Worm (Caenorhabditis elegans) whole organism, L4/young adult: Measurements from ENCODE around the gene nas-28.
A peak's percentile ranks its signal among the peaks of the same experiment; 100 is the strongest.

Source experiments
- W03F9.2 ChIP-seq: fragments of 150-350 bp; optimal IDR thresholded peaks from 2 replicates; lab custom pipeline; 2014; ENCODE audit warnings: missing biosample characterization, missing genetic modification characterization
- dao-5 ChIP-seq: sonication (generic microtip); optimal IDR thresholded peaks from 2 replicates; lab custom pipeline; 2016; ENCODE audit warnings: missing genotype, missing genetic modification characterization, moderate library complexity, missing compliant biosample characterization
- him-1 ChIP-seq: sonication (generic microtip); optimal IDR thresholded peaks from 2 replicates; lab custom pipeline; 2016; ENCODE audit warnings: missing genotype, missing genetic modification reagents, missing genetic modification characterization, missing compliant biosample characterization

Gene nas-28

DNA sequence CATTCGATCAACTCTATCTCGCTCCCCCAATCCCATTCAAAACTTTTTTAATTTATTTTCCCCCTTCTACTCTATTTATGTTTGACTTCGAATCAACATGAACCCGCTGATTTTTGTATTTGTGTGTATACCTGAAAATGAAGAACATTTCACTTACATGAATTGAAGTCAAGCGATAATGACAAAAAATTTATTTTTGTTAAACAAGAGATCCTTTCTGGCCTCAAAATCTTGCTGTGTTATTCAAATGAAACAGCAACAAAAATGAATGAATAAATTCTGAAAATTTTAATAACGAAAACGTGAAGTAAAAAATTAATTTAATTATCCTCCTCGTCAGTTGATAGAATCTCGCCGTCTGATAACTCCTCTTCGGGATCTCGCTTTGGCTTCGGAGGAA lies 19.4 kb upstream of the nas-28 start:
- TF ChIP-seq W03F9.2 (tag; lab: Kevin White, UChicago) (no peak), dao-5 (tag; lab: Kevin White, UChicago) (no peak), him-1 (tag; lab: Kevin White, UChicago) (no peak)

DNA sequence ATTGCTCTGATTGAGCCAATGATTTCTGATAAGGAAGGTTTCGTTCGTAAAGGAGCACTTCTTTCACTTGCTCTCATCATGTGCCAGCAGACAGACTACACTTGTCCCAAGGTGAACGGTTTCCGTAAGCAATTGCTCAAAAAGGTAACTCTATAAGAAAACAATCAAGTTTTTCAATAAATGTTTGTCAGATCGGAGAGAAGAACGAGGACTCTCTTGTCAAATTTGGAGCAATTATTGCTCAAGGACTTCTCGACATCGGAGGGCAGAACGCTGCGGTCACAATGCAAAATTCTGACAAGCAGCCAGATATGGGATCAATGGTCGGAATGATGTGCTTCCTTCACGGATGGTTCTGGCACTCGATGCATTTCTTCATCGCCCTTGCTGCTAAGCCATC lies 18.3 kb upstream of the nas-28 start:
- no peak for TF ChIP-seq him-1 (tag; lab: Kevin White, UChicago)
- no peak for TF ChIP-seq dao-5 (tag; lab: Kevin White, UChicago)
- TF ChIP-seq W03F9.2 (tag; lab: Kevin White, UChicago), result no peak

DNA sequence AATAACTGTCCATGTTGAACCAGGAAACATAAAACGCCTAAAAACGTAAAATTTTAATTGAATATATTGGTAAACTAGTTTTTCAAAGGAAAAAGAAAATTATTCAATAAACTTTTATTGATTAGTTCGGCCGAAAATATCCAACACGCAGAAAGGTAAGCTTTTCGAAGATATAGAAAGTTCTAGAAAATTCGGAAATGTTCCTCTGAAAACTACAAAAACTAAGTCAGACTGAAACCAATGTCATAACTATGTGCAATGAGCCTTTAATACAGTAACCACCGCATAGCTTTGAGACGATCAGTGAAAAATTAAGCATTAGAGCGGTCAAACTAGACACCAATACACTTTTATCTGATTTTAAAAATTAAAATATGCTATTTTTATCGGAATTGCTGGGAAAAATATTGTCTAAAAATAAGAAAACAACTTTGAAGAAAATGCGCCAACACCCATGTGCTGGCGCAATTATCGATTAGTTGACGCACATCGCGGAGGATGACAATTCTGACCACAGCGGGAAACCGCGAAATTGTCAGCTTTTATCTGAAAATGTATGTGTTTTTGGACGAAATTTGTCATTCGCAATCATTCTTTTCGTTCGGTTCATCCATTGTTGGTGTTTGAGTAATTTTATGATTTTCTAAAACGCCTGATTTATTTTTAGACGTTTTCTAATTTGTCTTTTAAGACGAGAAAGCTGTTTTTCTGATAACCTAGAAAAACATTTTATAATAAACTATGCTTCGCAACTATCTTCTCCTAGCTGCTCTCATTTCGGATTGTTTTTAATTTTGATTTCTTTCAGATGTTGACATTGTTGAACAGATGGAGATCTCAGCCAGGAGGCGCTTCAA lies 15.6 kb upstream of the nas-28 start, which contains the start of the genes C23G10.7 and rpn-2:
Gene C23G10.7, minus strand, starts transcription at position 37 of the 857 bp plus-strand sequence.
Gene rpn-2, plus strand, starts transcription at position 807 of the 857 bp plus-strand sequence.
- TF ChIP-seq W03F9.2 (tag; lab: Kevin White, UChicago), result peak; percentile 78
- TF ChIP-seq him-1 (tag; lab: Kevin White, UChicago), result no peak
- no peak for TF ChIP-seq dao-5 (tag; lab: Kevin White, UChicago)

DNA sequence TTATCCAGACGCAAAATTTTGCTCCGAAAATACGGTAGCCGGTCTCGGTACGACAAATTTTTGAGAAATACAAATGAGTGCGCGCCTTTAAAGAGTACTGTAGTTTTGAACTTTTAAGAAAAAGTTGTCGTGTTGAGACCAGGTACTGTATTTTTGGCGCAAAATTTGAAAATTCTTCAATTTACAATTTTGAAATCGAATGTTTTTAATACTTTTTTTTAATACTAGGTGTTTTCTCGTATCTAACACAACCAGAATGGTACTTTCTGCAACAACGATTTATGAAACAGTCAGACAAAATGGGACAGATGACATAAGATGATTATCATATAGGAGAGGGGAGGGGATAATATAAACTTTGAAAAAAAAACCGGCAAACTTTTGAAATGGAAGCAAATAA lies 12.7 kb upstream of the nas-28 start:
- TF ChIP-seq dao-5 (tag; lab: Kevin White, UChicago), result no peak
- TF ChIP-seq him-1 (tag; lab: Kevin White, UChicago), result no peak

DNA sequence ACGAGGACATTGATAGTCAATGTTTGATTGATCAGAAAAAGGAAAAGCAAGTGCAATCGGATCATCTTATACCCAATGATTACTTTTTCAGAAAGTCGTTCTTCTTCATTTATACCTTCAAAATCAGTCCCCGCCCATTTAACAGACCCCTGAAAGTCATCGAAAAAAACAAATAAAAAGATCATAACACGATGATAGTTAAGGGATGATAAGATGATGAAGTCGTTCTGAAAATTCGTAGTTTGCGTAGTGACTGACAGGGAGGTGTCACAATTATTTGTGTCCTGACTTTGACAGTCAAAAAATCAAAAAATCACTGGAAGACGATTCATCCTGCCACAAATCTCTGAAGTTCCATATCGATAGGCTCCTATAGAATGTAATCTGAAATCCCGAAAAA lies 11.5 kb upstream of the nas-28 start, which contains the start of gene ugt-66:
Gene ugt-66, minus strand, starts transcription at position 101 of the 400 bp plus-strand sequence.
- no peak for TF ChIP-seq him-1 (tag; lab: Kevin White, UChicago)
- no peak for TF ChIP-seq W03F9.2 (tag; lab: Kevin White, UChicago)
- no peak for TF ChIP-seq dao-5 (tag; lab: Kevin White, UChicago)

DNA sequence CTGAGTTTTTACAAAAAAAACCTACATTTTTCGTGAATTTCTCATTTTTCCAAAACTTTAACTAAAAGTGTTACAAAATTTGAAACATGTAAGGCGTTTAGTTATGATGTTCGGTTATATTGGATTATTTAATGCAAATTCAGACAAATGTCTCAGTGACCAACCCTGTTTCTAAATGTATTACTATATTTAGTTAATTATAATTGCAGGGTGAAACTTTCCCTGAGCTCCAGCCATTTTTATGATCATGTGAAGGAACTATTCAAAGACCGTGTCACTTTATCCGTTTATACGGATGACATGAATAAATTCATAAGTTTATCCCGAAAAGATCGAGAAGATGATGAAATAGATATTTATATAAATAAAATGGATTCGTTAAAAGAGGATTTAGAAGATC lies 7.8 kb upstream of the nas-28 start, which contains the start of gene C23G10.5:
Gene C23G10.5, plus strand, starts transcription at position 301 of the 400 bp plus-strand sequence.
- TF ChIP-seq him-1 (tag; lab: Kevin White, UChicago) (no peak), dao-5 (tag; lab: Kevin White, UChicago) (no peak), W03F9.2 (tag; lab: Kevin White, UChicago) (no peak)

DNA sequence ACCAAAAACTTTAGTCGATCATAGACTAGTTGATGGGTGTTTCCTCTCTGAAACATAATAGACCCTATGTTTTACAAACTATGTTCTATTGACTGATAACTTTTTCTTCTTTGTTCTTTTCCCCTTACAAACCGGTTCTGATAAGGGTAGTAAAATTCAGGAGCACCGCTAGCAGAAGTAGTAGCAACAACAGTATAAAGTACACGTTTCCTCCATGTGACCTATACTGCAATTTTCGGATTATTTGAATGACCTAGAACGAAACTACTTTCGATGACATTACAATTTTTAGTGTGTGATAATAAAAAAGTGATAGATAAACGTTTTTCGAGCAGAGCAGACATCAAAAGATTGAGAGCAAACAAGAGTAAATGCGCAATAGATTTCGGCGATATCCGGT lies 2.7 kb downstream of the nas-28 start:
- no peak for TF ChIP-seq W03F9.2 (tag; lab: Kevin White, UChicago)
- TF ChIP-seq him-1 (tag; lab: Kevin White, UChicago), result no peak
- no peak for TF ChIP-seq dao-5 (tag; lab: Kevin White, UChicago)

DNA sequence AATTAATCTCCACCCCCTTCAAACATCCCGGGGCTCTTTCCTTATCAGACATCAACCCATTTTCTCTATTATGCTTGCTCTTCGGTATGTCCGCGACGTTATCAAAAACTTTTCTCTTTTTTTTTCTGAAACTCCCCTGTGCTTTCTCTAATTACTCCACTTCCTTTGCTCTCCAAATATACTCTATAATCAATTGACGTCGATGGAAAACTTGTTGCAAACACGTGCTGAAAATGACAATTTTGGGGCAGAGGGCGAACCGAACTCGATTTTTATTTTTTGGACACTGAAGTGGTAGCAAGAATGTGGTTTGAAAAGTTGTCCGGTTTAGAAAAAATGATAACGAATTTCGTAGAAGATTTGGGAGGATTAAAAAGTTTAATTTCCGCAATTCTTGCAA lies 4.0 kb downstream of the nas-28 start:
- no peak for TF ChIP-seq dao-5 (tag; lab: Kevin White, UChicago)
- no peak for TF ChIP-seq W03F9.2 (tag; lab: Kevin White, UChicago)
- TF ChIP-seq him-1 (tag; lab: Kevin White, UChicago), result no peak

DNA sequence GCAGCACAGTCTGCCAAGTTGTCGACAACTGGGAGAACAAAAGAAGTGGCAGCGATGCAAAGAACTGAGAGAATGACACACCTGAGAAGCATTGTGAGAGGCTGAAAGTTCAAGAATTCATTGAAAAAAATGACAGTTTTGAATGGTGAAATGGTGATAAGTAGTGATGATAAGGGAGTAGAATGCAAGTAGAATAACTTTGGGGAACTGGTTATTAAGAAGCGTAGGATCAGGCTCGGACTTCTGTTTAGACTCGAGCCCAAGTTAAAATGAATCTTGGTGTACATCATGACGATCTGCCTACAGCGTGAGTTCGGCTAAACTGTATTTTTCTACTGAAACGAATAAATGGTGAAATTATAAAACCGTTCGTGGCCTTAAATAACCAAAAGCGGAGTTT lies 4.4 kb downstream of the nas-28 start, which contains the start of gene F42A10.7:
Gene F42A10.7, minus strand, starts transcription at position 101 of the 400 bp plus-strand sequence.
- no peak for TF ChIP-seq dao-5 (tag; lab: Kevin White, UChicago)
- TF ChIP-seq him-1 (tag; lab: Kevin White, UChicago), result no peak
- TF ChIP-seq W03F9.2 (tag; lab: Kevin White, UChicago), result no peak

DNA sequence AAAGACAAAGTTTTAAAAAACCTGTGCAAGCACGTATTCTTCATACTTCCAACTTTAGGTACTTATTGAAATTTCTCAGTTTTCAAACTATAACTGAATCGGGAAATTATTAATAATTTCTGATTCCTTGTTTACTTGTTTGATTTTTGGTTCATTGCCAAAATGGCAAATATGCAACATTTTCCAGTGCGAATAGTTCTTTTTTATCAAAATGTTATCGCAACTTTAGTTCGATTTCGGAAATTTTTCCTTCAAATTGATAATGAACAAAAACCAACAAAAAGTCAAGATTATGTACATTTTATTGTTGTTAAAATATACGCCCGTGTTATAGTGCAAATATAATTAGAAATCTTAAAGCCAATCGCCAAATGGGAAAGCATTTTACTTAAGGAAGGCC lies 5.4 kb downstream of the nas-28 start:
- no peak for TF ChIP-seq dao-5 (tag; lab: Kevin White, UChicago)
- no peak for TF ChIP-seq W03F9.2 (tag; lab: Kevin White, UChicago)
- TF ChIP-seq him-1 (tag; lab: Kevin White, UChicago), result no peak

DNA sequence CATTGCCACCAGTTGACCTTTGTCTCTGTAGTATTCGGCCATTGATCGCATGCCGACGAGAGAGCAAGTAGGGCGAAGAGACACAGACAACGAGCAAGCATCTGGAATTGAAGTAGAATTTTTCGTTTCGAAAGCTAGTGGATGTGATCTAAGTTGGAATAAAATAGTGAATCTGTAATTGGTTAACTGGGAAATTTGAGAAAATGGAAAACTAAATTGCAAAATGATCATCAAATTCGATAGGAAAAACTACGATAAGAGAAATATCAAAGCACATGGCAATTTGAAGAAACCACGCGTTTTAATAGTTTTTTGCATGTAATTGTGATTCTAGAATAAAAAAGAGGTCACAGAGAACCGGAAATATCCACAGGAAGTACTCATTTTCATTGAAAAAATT lies 6.3 kb downstream of the nas-28 start, which contains the start of gene F42A10.6:
Gene F42A10.6, minus strand, starts transcription at position 101 of the 400 bp plus-strand sequence.
- TF ChIP-seq dao-5 (tag; lab: Kevin White, UChicago) (no peak), him-1 (tag; lab: Kevin White, UChicago) (no peak), W03F9.2 (tag; lab: Kevin White, UChicago) (no peak)

DNA sequence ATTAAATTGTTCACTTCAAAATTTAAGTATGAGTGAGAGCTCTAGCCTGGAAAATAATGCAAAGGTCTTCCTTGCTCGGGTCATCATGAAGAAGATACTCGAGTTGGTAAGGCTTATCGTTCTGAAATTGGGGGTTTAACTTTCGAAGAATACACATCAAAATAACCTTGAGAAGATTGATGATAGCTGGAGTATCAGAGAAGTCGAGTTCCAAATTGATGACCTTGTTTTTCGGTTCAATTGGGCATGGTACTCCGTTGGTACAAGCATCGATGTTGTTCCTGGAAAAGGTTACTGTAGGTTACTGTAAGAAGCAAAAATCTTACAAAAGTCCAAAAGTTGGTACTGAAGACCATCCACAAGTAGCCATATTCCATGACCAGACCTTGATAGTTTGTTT lies 6.8 kb downstream of the nas-28 start:
- TF ChIP-seq him-1 (tag; lab: Kevin White, UChicago) (no peak), dao-5 (tag; lab: Kevin White, UChicago) (no peak), W03F9.2 (tag; lab: Kevin White, UChicago) (no peak)

DNA sequence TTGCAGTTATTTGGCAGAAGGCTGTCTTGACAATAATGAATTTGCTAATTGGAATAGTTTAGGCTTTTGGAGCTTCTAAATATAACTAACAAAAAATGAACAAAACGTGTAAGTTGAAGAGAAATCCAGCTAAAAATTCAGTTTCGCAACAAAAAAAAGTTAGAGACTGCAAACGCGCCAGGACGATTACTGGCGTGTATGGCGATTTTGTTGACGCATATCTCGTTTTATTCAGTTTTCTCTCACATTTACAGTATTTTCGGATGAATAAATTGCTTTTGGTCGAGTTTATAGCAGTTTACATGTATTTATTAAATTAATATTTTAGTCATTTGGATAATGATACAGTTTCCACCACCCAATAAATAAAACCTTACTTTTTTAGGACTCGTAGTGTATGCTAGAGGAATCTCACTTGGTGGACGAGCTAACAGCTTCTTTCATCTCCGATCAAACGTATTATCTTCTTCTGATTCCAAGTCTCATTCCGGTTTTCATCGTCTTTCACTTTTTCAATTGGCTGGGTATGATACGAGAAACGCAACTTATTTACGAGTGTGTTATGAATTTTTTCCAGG lies 9.9 kb downstream of the nas-28 start, which contains the start of the genes abcf-3 and F42A10.5:
Gene abcf-3, plus strand, starts transcription at position 384 of the 578 bp plus-strand sequence.
Gene F42A10.5, minus strand, starts transcription at position 458 of the 578 bp plus-strand sequence.
- no peak for TF ChIP-seq him-1 (tag; lab: Kevin White, UChicago)
- peak; percentile 90 for TF ChIP-seq W03F9.2 (tag; lab: Kevin White, UChicago)
- no peak for TF ChIP-seq dao-5 (tag; lab: Kevin White, UChicago)
